Worm (Caenorhabditis elegans): ENCODE results near the gene H13N06.7.

H13N06.7 gene

ce11 chrX:15485262-15485661 is 17.7 kb upstream of the H13N06.7 start:
- peak; percentile 34 for TF ChIP-seq elt-1 (tag; optimal IDR thresholded peaks at IDR 0.05; ENCODE audit: borderline replicate concordance, insufficient read depth)
- TF ChIP-seq flh-1 (GFP tag; optimal IDR thresholded peaks at IDR 0.05) = no peak

ce11 chrX:15487162-15487561 is 15.8 kb upstream of the H13N06.7 start:
- peak; percentile 80 for TF ChIP-seq elt-1 (tag; optimal IDR thresholded peaks at IDR 0.05; ENCODE audit: borderline replicate concordance, insufficient read depth)
- TF ChIP-seq lin-32 (GFP tag; optimal IDR thresholded peaks at IDR 0.05) = no peak
- peak; percentile 82 for TF ChIP-seq ham-2 (GFP tag; optimal IDR thresholded peaks at IDR 0.05)
- TF ChIP-seq ztf-11 (tag; optimal IDR thresholded peaks at IDR 0.05) = no peak

ce11 chrX:15487806-15488205 is 15.1 kb upstream of the H13N06.7 start, which contains the start of gene H13N06.2:
Gene H13N06.2 (plus strand): TSS chrX:15488106.
- TF ChIP-seq ceh-43 (GFP tag; optimal IDR thresholded peaks at IDR 0.05) = no peak
- no peak for TF ChIP-seq tbx-8 (GFP tag; optimal IDR thresholded peaks at IDR 0.05)
- TF ChIP-seq nhr-76 (tag; optimal IDR thresholded peaks at IDR 0.05) = no peak
- TF ChIP-seq blmp-1 (tag; optimal IDR thresholded peaks at IDR 0.05) = no peak
- TF ChIP-seq nhr-237 (tag; optimal IDR thresholded peaks at IDR 0.05) = no peak
- no peak for TF ChIP-seq ces-1 (GFP tag; optimal IDR thresholded peaks at IDR 0.05)
- TF ChIP-seq lsy-2 (tag; optimal IDR thresholded peaks at IDR 0.05) = no peak
- TF ChIP-seq M03D4.4 (tag; optimal IDR thresholded peaks at IDR 0.05) = no peak
- no peak for TF ChIP-seq sptf-1 (tag; optimal IDR thresholded peaks at IDR 0.05)
- no peak for TF ChIP-seq sem-2 (GFP tag; optimal IDR thresholded peaks at IDR 0.05)
- TF ChIP-seq ceh-39 (tag; optimal IDR thresholded peaks at IDR 0.05) = no peak
- no peak for TF ChIP-seq unc-120 (tag; optimal IDR thresholded peaks at IDR 0.05; ENCODE audit: poor library complexity, severe bottlenecking)
- TF ChIP-seq mab-5 (tag; optimal IDR thresholded peaks at IDR 0.05) = no peak
- no peak for TF ChIP-seq ceh-83 (GFP tag; optimal IDR thresholded peaks at IDR 0.05)
- TF ChIP-seq mep-1 (tag; optimal IDR thresholded peaks at IDR 0.05) = no peak
- no peak for TF ChIP-seq nhr-2 (tag; optimal IDR thresholded peaks at IDR 0.05)
- no peak for TF ChIP-seq elt-1 (tag; optimal IDR thresholded peaks at IDR 0.05; ENCODE audit: borderline replicate concordance, insufficient read depth)
- no peak for TF ChIP-seq unc-62 (GFP tag; optimal IDR thresholded peaks at IDR 0.05)
- TF ChIP-seq mls-2 (tag; optimal IDR thresholded peaks at IDR 0.05) = no peak
- no peak for TF ChIP-seq lin-32 (GFP tag; optimal IDR thresholded peaks at IDR 0.05)

- no peak for TF ChIP-seq M03D4.4 (tag; optimal IDR thresholded peaks at IDR 0.05)
- no peak for TF ChIP-seq zip-8 (tag; optimal IDR thresholded peaks at IDR 0.05)
- TF ChIP-seq nhr-12 (tag; optimal IDR thresholded peaks at IDR 0.05) = no peak
- TF ChIP-seq ztf-11 (tag; optimal IDR thresholded peaks at IDR 0.05) = no peak
- TF ChIP-seq ceh-43 (GFP tag; optimal IDR thresholded peaks at IDR 0.05) = no peak
- TF ChIP-seq lsy-2 (tag; optimal IDR thresholded peaks at IDR 0.05) = no peak
- no peak for TF ChIP-seq tbx-8 (GFP tag; optimal IDR thresholded peaks at IDR 0.05)
These were observed 11.8 kb upstream of the H13N06.7 start for ce11 chrX:15491110-15491509.

ce11 chrX:15492759-15493158 is 10.2 kb upstream of the H13N06.7 start:
- no peak for TF ChIP-seq unc-62 (GFP tag; optimal IDR thresholded peaks at IDR 0.05)
- no peak for TF ChIP-seq ceh-43 (GFP tag; optimal IDR thresholded peaks at IDR 0.05)
- no peak for TF ChIP-seq bed-3 (GFP tag; optimal IDR thresholded peaks at IDR 0.05)
- peak; percentile 64 for TF ChIP-seq mls-2 (tag; optimal IDR thresholded peaks at IDR 0.05)
- TF ChIP-seq sptf-1 (tag; optimal IDR thresholded peaks at IDR 0.05) = peak; percentile 70
- no peak for TF ChIP-seq snpc-4 (tag; optimal IDR thresholded peaks at IDR 0.05)
- TF ChIP-seq ceh-83 (GFP tag; optimal IDR thresholded peaks at IDR 0.05) = no peak
- no peak for TF ChIP-seq hlh-1 (tag; optimal IDR thresholded peaks at IDR 0.05)
- TF ChIP-seq lin-13 (tag; optimal IDR thresholded peaks at IDR 0.05) = peak; percentile 81
- TF ChIP-seq elt-1 (tag; optimal IDR thresholded peaks at IDR 0.05; ENCODE audit: borderline replicate concordance, insufficient read depth) = no peak
- TF ChIP-seq drap-1 (GFP tag; optimal IDR thresholded peaks at IDR 0.05) = peak; percentile 51
- TF ChIP-seq lin-32 (GFP tag; optimal IDR thresholded peaks at IDR 0.05) = no peak
- peak; percentile 15 for TF ChIP-seq cnd-1 (tag; optimal IDR thresholded peaks at IDR 0.05)
- no peak for TF ChIP-seq ham-2 (GFP tag; optimal IDR thresholded peaks at IDR 0.05)
- peak; percentile 19 for TF ChIP-seq ztf-11 (tag; optimal IDR thresholded peaks at IDR 0.05)
- TF ChIP-seq unc-120 (tag; optimal IDR thresholded peaks at IDR 0.05; ENCODE audit: poor library complexity, severe bottlenecking) = no peak
- TF ChIP-seq ceh-39 (tag; optimal IDR thresholded peaks at IDR 0.05) = no peak
- TF ChIP-seq sem-2 (GFP tag; optimal IDR thresholded peaks at IDR 0.05) = no peak
- TF ChIP-seq M03D4.4 (tag; optimal IDR thresholded peaks at IDR 0.05) = peak; percentile 67
- TF ChIP-seq nhr-76 (tag; optimal IDR thresholded peaks at IDR 0.05) = no peak
- peak; percentile 60 for TF ChIP-seq lsy-2 (tag; optimal IDR thresholded peaks at IDR 0.05)
- no peak for TF ChIP-seq nhr-28 (tag; optimal IDR thresholded peaks at IDR 0.05)
- TF ChIP-seq zip-8 (tag; optimal IDR thresholded peaks at IDR 0.05) = no peak
- no peak for TF ChIP-seq elt-3 (tag; optimal IDR thresholded peaks at IDR 0.05)
- no peak for TF ChIP-seq nhr-2 (tag; optimal IDR thresholded peaks at IDR 0.05)
- TF ChIP-seq nhr-237 (tag; optimal IDR thresholded peaks at IDR 0.05) = peak; percentile 10
- peak; percentile 56 for TF ChIP-seq pha-4 (tag; optimal IDR thresholded peaks at IDR 0.05)
- peak; percentile 3 for TF ChIP-seq ces-1 (GFP tag; optimal IDR thresholded peaks at IDR 0.05)
- no peak for TF ChIP-seq blmp-1 (tag; optimal IDR thresholded peaks at IDR 0.05)
- no peak for TF ChIP-seq unc-39 (tag; optimal IDR thresholded peaks at IDR 0.05)
- TF ChIP-seq mep-1 (tag; optimal IDR thresholded peaks at IDR 0.05) = peak; percentile 71
- no peak for TF ChIP-seq tbx-8 (GFP tag; optimal IDR thresholded peaks at IDR 0.05)
- TF ChIP-seq nhr-12 (tag; optimal IDR thresholded peaks at IDR 0.05) = no peak
- TF ChIP-seq flh-1 (GFP tag; optimal IDR thresholded peaks at IDR 0.05) = no peak
- TF ChIP-seq mab-5 (tag; optimal IDR thresholded peaks at IDR 0.05) = no peak
